Fruit fly (Drosophila melanogaster) whole organism, pupa: ENCODE data around the gene dlp.

Source experiments
- CG12605 ChIP-seq: fragments of 200-800 bp; sonication (Bioruptor generic); IDR thresholded peaks from 2 replicates; pipeline ENCODE4 v1.3.6; 2022; ENCODE audit warnings: missing biosample characterization, missing genetic modification characterization
- CG13204 ChIP-seq: fragments of 200-800 bp; sonication (Bioruptor generic); optimal IDR thresholded peaks from 2 replicates; lab custom pipeline; 2018; ENCODE audit warnings: missing biosample characterization, mild to moderate bottlenecking, missing genetic modification characterization, moderate library complexity
- CG32121 ChIP-seq: fragments of 200-800 bp; sonication (Bioruptor generic); IDR thresholded peaks from 2 replicates; pipeline ENCODE4 v1.3.6; 2022; ENCODE audit warnings: missing biosample characterization, missing genetic modification characterization
- CG8301 ChIP-seq: fragments of 200-800 bp; sonication (Bioruptor generic); optimal IDR thresholded peaks from 2 replicates; lab custom pipeline; 2018; ENCODE audit warnings: missing biosample characterization, mild to moderate bottlenecking, missing genetic modification characterization
- EcR ChIP-seq: fragments of 200-800 bp; sonication (Bioruptor generic); optimal IDR thresholded peaks from 3 replicates; lab custom pipeline; 2019; ENCODE audit warnings: missing biosample characterization, missing genetic modification characterization, mild to moderate bottlenecking, moderate library complexity, missing genetic modification reagents
- Snoo ChIP-seq: fragments of 200-800 bp; sonication (Bioruptor generic); optimal IDR thresholded peaks from 3 replicates; lab custom pipeline; 2017; ENCODE audit warnings: missing biosample characterization, mild to moderate bottlenecking, missing genetic modification characterization, inconsistent platforms
- fd96Ca ChIP-seq: fragments of 200-800 bp; sonication (Bioruptor generic); IDR thresholded peaks from 3 replicates; pipeline ENCODE4 v1.3.6; 2022; ENCODE audit warnings: missing biosample characterization, missing genetic modification characterization

DNA sequence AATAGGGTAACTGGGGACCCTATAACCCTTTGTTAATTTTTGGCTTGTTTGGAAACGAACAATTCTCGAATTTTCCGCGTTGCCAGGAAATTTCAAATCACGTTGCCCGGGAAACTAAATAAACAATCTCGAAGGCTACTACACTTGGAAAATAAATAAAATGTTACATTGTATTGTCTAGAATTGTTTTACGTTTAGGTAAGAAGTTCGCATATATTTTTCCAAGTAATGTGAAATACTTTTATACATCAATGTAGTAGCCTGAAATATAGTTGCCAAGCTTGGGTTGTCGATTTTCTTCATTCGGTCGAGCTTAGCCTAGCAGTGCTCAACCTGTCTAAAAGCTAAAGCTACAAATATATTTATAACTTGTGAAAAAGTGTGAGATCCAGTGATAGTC, 52.1 kb downstream of the dlp start, which contains the start of gene Dnaaf6:
- TF ChIP-seq CG32121 (GFP tag; lab: Robert Waterston, UW) (no peak), CG8301 (tag; lab: Kevin White, UChicago) (no peak), EcR (GFP tag; lab: Kevin White, UChicago) (no peak), Snoo (no peak), CG12605 (GFP tag; lab: Robert Waterston, UW) (no peak), CG13204 (GFP tag; lab: Kevin White, UChicago) (no peak), fd96Ca (GFP tag; lab: Robert Waterston, UW) (no peak)
